Worm (Caenorhabditis elegans) whole organism, young adult: ENCODE data around the gene nhr-105.

ENCODE experiments used
- B0336.3 ChIP-seq: fragments of 200-800 bp; sonication (Bioruptor generic); IDR thresholded peaks from 2 replicates; pipeline ENCODE4 v1.3.6; 2022; ENCODE audit warnings: missing genetic modification characterization, missing compliant biosample characterization
- D2030.7 ChIP-seq: fragments of 200-800 bp; sonication (Bioruptor generic); IDR thresholded peaks from 2 replicates; pipeline ENCODE4 v1.3.6; 2022; ENCODE audit warnings: missing genetic modification reagents, missing genetic modification characterization, missing compliant biosample characterization
- F23B12.7 ChIP-seq: sonication (generic microtip); optimal IDR thresholded peaks from 2 replicates; lab custom pipeline; 2017; ENCODE audit warnings: missing genetic modification characterization, mild to moderate bottlenecking, missing compliant biosample characterization, antibody characterized with exemption, moderate library complexity; ENCODE audit not compliant: insufficient read depth
- F52B5.7 ChIP-seq: sonication (generic microtip); optimal IDR thresholded peaks from 2 replicates; lab custom pipeline; 2016; ENCODE audit warnings: mild to moderate bottlenecking, missing genetic modification characterization, missing compliant biosample characterization
- T26A5.8 ChIP-seq: sonication (generic microtip); optimal IDR thresholded peaks from 2 replicates; lab custom pipeline; 2016; ENCODE audit warnings: missing genetic modification characterization, missing compliant biosample characterization
- Y53F4B.3 ChIP-seq: fragments of 200-800 bp; sonication (Bioruptor generic); IDR thresholded peaks from 2 replicates; pipeline ENCODE4 v1.3.6; 2022; ENCODE audit warnings: missing genetic modification reagents, missing genetic modification characterization, missing compliant biosample characterization
- Y53G8AR.9 ChIP-seq: fragments of 200-800 bp; sonication (Bioruptor generic); conservative IDR thresholded peaks from 2 replicates; pipeline ENCODE4 v1.3.6; 2022; ENCODE audit warnings: missing genetic modification reagents, missing genetic modification characterization, missing compliant biosample characterization
- ZK185.1 ChIP-seq: sonication (generic microtip); optimal IDR thresholded peaks from 2 replicates; lab custom pipeline; 2016; ENCODE audit warnings: mild to moderate bottlenecking, missing genetic modification characterization, missing compliant biosample characterization; ENCODE audit not compliant: poor library complexity, severe bottlenecking
- akir-1 ChIP-seq: fragments of 200-800 bp; sonication (Bioruptor generic); optimal IDR thresholded peaks from 2 replicates; lab custom pipeline; 2018; ENCODE audit warnings: mild to moderate bottlenecking, missing genetic modification characterization, moderate library complexity, missing compliant biosample characterization
- ama-1 ChIP-seq, 3 experiments: fragments of 150-350 bp in 1 of 3; sonication (generic microtip) in 2 of 3; optimal IDR thresholded peaks; 2 replicates each; lab custom pipeline; 2014 to 2018; ENCODE audit warnings: missing biosample characterization in 2 of 3, missing genetic modification characterization in 2 of 3, missing genetic modification reagents in 2 of 3
- aptf-3 ChIP-seq: fragments of 200-800 bp; sonication (Bioruptor generic); IDR thresholded peaks from 2 replicates; pipeline ENCODE4 v1.3.6; 2022; ENCODE audit warnings: missing genetic modification characterization, missing compliant biosample characterization
- atf-7 ChIP-seq: sonication (generic microtip); optimal IDR thresholded peaks from 2 replicates; lab custom pipeline; 2017; ENCODE audit warnings: mild to moderate bottlenecking, missing genetic modification characterization, missing compliant biosample characterization
- attf-3 ChIP-seq: fragments of 200-800 bp; sonication (Bioruptor generic); conservative IDR thresholded peaks from 2 replicates; pipeline ENCODE4 v1.3.6; 2022; ENCODE audit warnings: missing genetic modification reagents, missing genetic modification characterization, missing compliant biosample characterization
- attf-6 ChIP-seq: fragments of 200-800 bp; sonication (Bioruptor generic); IDR thresholded peaks from 2 replicates; pipeline ENCODE4 v1.3.6; 2022; ENCODE audit warnings: missing genetic modification reagents, missing genetic modification characterization, missing compliant biosample characterization
- bed-1 ChIP-seq: fragments of 200-800 bp; sonication (Bioruptor generic); IDR thresholded peaks from 2 replicates; pipeline ENCODE4 v1.3.6; 2022; ENCODE audit warnings: missing genetic modification reagents, missing genetic modification characterization, missing compliant biosample characterization
- bed-2 ChIP-seq: fragments of 200-800 bp; sonication (Bioruptor generic); IDR thresholded peaks from 2 replicates; pipeline ENCODE4 v1.3.6; 2022; ENCODE audit warnings: missing genetic modification reagents, missing genetic modification characterization, missing compliant biosample characterization
- ceh-40 ChIP-seq: fragments of 200-800 bp; sonication (Bioruptor generic); IDR thresholded peaks from 2 replicates; pipeline ENCODE4 v1.3.6; 2022; ENCODE audit warnings: missing genetic modification characterization, missing compliant biosample characterization
- ceh-79 ChIP-seq: sonication (generic microtip); optimal IDR thresholded peaks from 2 replicates; lab custom pipeline; 2017; ENCODE audit warnings: mild to moderate bottlenecking, missing genetic modification characterization, missing compliant biosample characterization
- chd-7 ChIP-seq: sonication (generic microtip); optimal IDR thresholded peaks from 2 replicates; lab custom pipeline; 2016; ENCODE audit warnings: mild to moderate bottlenecking, missing genetic modification characterization, moderate library complexity, missing compliant biosample characterization
- dox-1 ChIP-seq: fragments of 200-800 bp; sonication (Bioruptor generic); IDR thresholded peaks from 2 replicates; pipeline ENCODE4 v1.3.6; 2022; ENCODE audit warnings: missing genetic modification reagents, missing genetic modification characterization, missing compliant biosample characterization
- dpff-1 ChIP-seq: sonication (generic microtip); optimal IDR thresholded peaks from 2 replicates; lab custom pipeline; 2017; ENCODE audit warnings: mild to moderate bottlenecking, missing genetic modification characterization, missing compliant biosample characterization
- efl-1 ChIP-seq: fragments of 150-350 bp; optimal IDR thresholded peaks from 2 replicates; lab custom pipeline; 2014; ENCODE audit warnings: missing biosample characterization, missing genetic modification reagents, missing genetic modification characterization
- egrh-3 ChIP-seq: fragments of 200-800 bp; sonication (Bioruptor generic); IDR thresholded peaks from 2 replicates; pipeline ENCODE4 v1.3.6; 2022; ENCODE audit warnings: missing genetic modification reagents, missing genetic modification characterization, missing compliant biosample characterization
- ekl-4 ChIP-seq: fragments of 200-800 bp; sonication (Bioruptor generic); IDR thresholded peaks from 2 replicates; pipeline ENCODE4 v1.3.6; 2022; ENCODE audit warnings: missing genetic modification reagents, missing genetic modification characterization, missing compliant biosample characterization
- hlh-12 ChIP-seq: sonication (generic microtip); optimal IDR thresholded peaks from 2 replicates; lab custom pipeline; 2016; ENCODE audit warnings: missing genetic modification characterization, missing compliant biosample characterization
- hlh-26 ChIP-seq: fragments of 200-800 bp; sonication (Bioruptor generic); conservative IDR thresholded peaks from 2 replicates; pipeline ENCODE4 v1.3.6; 2022; ENCODE audit warnings: missing genetic modification reagents, missing genetic modification characterization, missing compliant biosample characterization
- hmg-1.2 ChIP-seq: fragments of 200-800 bp; sonication (Bioruptor generic); IDR thresholded peaks from 2 replicates; pipeline ENCODE4 v1.3.6; 2022; ENCODE audit warnings: missing genetic modification reagents, missing genetic modification characterization, missing compliant biosample characterization
- hmg-20 ChIP-seq: fragments of 200-800 bp; sonication (Bioruptor generic); IDR thresholded peaks from 2 replicates; pipeline ENCODE4 v1.3.6; 2022; ENCODE audit warnings: missing genetic modification reagents, missing genetic modification characterization, missing compliant biosample characterization
- let-607 ChIP-seq, 2 experiments: fragments of 200-800 bp in 1 of 2; sonication (Bioruptor generic) in 1 of 2; sonication (generic microtip) in 1 of 2; optimal IDR thresholded peaks; 2 replicates each; lab custom pipeline; 2016 to 2018; ENCODE audit warnings: mild to moderate bottlenecking in 2 of 2, missing compliant biosample characterization in 2 of 2, missing genetic modification characterization in 2 of 2, moderate library complexity in 2 of 2, missing genotype in 1 of 2
- lin-54 ChIP-seq: fragments of 200-800 bp; sonication (Bioruptor generic); optimal IDR thresholded peaks from 2 replicates; lab custom pipeline; 2018; ENCODE audit warnings: mild to moderate bottlenecking, missing genetic modification characterization, missing compliant biosample characterization
- lir-1 ChIP-seq: fragments of 200-800 bp; sonication (Bioruptor generic); conservative IDR thresholded peaks from 2 replicates; pipeline ENCODE4 v1.3.6; 2022; ENCODE audit warnings: missing genetic modification reagents, missing genetic modification characterization, missing compliant biosample characterization
- lsy-27 ChIP-seq: sonication (generic microtip); optimal IDR thresholded peaks from 2 replicates; lab custom pipeline; 2017; ENCODE audit warnings: missing genetic modification characterization, mild to moderate bottlenecking, missing compliant biosample characterization, antibody characterized with exemption, missing genotype, borderline replicate concordance; ENCODE audit not compliant: insufficient read depth
- mcd-1 ChIP-seq: fragments of 200-800 bp; sonication (Bioruptor generic); IDR thresholded peaks from 2 replicates; pipeline ENCODE4 v1.3.6; 2022; ENCODE audit warnings: missing genetic modification reagents, missing genetic modification characterization, missing compliant biosample characterization
- mel-28 ChIP-seq: sonication (generic microtip); optimal IDR thresholded peaks from 2 replicates; lab custom pipeline; 2016; ENCODE audit warnings: borderline replicate concordance, mild to moderate bottlenecking, missing genetic modification characterization, missing compliant biosample characterization
- mxl-1 ChIP-seq: sonication (generic microtip); optimal IDR thresholded peaks from 2 replicates; lab custom pipeline; 2016; ENCODE audit warnings: missing genetic modification characterization, missing compliant biosample characterization
- nfya-2 ChIP-seq: fragments of 200-800 bp; sonication (Bioruptor generic); IDR thresholded peaks from 2 replicates; pipeline ENCODE4 v1.3.6; 2022; ENCODE audit warnings: missing genetic modification reagents, missing genetic modification characterization, missing compliant biosample characterization
- nhr-179 ChIP-seq: sonication (generic microtip); optimal IDR thresholded peaks from 2 replicates; lab custom pipeline; 2016; ENCODE audit warnings: mild to moderate bottlenecking, missing genetic modification characterization, missing compliant biosample characterization
- nhr-27 ChIP-seq: fragments of 200-800 bp; sonication (Bioruptor generic); optimal IDR thresholded peaks from 2 replicates; lab custom pipeline; 2018; ENCODE audit warnings: mild to moderate bottlenecking, missing genetic modification characterization, moderate library complexity, missing compliant biosample characterization
- pbrm-1 ChIP-seq: fragments of 200-800 bp; sonication (Bioruptor generic); IDR thresholded peaks from 2 replicates; pipeline ENCODE4 v1.3.6; 2022; ENCODE audit warnings: missing genetic modification reagents, missing genetic modification characterization, missing compliant biosample characterization
- pha-4 ChIP-seq: fragments of 150-350 bp; sonication (generic microtip); optimal IDR thresholded peaks from 2 replicates; lab custom pipeline; 2014; ENCODE audit warnings: missing biosample characterization, missing genetic modification reagents, missing genetic modification characterization
- repo-1 ChIP-seq: sonication (generic microtip); optimal IDR thresholded peaks from 2 replicates; lab custom pipeline; 2017; ENCODE audit warnings: mild to moderate bottlenecking, missing genetic modification characterization, missing compliant biosample characterization
- rpc-1 ChIP-seq, 2 experiments: fragments of 150-350 bp in 1 of 2; sonication (generic microtip) in 1 of 2; optimal IDR thresholded peaks; 2 replicates each; lab custom pipeline; 2014 to 2018; ENCODE audit warnings: missing biosample characterization in 1 of 2, missing genetic modification characterization in 1 of 2, missing genetic modification reagents in 1 of 2, missing genotype in 1 of 2
- somi-1 ChIP-seq: fragments of 200-800 bp; sonication (Bioruptor generic); optimal IDR thresholded peaks from 2 replicates; lab custom pipeline; 2018; ENCODE audit warnings: mild to moderate bottlenecking, missing genetic modification characterization, missing compliant biosample characterization
- tbx-9 ChIP-seq: sonication (generic microtip); optimal IDR thresholded peaks from 2 replicates; lab custom pipeline; 2016; ENCODE audit warnings: borderline replicate concordance, missing genetic modification characterization, inconsistent platforms, missing compliant biosample characterization
- xnd-1 ChIP-seq: sonication (generic microtip); optimal IDR thresholded peaks from 2 replicates; lab custom pipeline; 2016; ENCODE audit warnings: missing genotype, missing genetic modification reagents, missing genetic modification characterization, missing compliant biosample characterization
- zfh-2 ChIP-seq: fragments of 200-800 bp; sonication (Bioruptor generic); conservative IDR thresholded peaks from 2 replicates; pipeline ENCODE4 v1.3.6; 2022; ENCODE audit warnings: missing genetic modification reagents, missing genetic modification characterization, missing compliant biosample characterization
- ztf-26 ChIP-seq: sonication (generic microtip); optimal IDR thresholded peaks from 2 replicates; lab custom pipeline; 2017; ENCODE audit warnings: missing genetic modification characterization, missing compliant biosample characterization
- ztf-3 ChIP-seq: fragments of 200-800 bp; sonication (Bioruptor generic); optimal IDR thresholded peaks from 2 replicates; lab custom pipeline; 2018; ENCODE audit warnings: mild to moderate bottlenecking, missing genetic modification characterization, missing compliant biosample characterization

Gene nhr-105

DNA sequence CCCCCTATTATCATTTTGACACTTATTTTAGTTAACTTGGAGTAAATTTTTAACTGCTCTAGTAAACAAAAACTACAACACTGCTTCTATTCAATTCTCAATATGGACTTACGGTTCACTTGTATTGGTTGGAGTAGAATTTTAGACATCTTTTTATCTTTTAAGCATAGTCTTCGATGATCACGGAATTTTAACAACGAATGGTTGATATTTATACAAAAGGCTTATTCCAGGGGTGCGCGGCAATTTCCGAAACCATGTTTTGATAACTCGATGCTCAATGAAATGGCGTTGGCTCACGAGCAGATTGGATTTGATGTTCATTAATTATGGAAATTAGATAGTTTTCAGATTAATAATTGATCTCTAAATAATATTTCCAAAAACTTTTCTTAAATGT, 6.5 kb upstream of the nhr-105 start (continued):
- TF ChIP-seq attf-6 (GFP tag; lab: Robert Waterston, UW) (peak; percentile 83), ceh-40 (GFP tag; lab: Robert Waterston, UW) (no peak), rpc-1 (optimal IDR thresholded peaks at IDR 0.05; lab: Kevin White, UChicago) (no peak), rpc-1 (tag; optimal IDR thresholded peaks at IDR 0.05; lab: Kevin White, UChicago) (no peak), somi-1 (GFP tag; lab: Kevin White, UChicago) (no peak), lsy-27 (no peak), attf-3 (GFP tag; lab: Robert Waterston, UW) (no peak), ztf-3 (GFP tag; lab: Kevin White, UChicago) (no peak), T26A5.8 (tag; lab: Kevin White, UChicago) (peak; percentile 51), lir-1 (GFP tag; lab: Robert Waterston, UW) (no peak), dpff-1 (tag; lab: Kevin White, UChicago) (no peak), let-607 (tag; optimal IDR thresholded peaks at IDR 0.05; lab: Kevin White, UChicago) (no peak), ekl-4 (GFP tag; lab: Robert Waterston, UW) (peak; percentile 91), hmg-1.2 (GFP tag; lab: Robert Waterston, UW) (peak; percentile 39; the same call in 1 of the 2 replicates), repo-1 (tag; lab: Kevin White, UChicago) (no peak), ztf-26 (tag; lab: Kevin White, UChicago) (no peak), ZK185.1 (no peak), mcd-1 (no peak), ceh-79 (tag; lab: Kevin White, UChicago) (no peak), chd-7 (tag; lab: Kevin White, UChicago) (peak; percentile 72), hlh-12 (tag; lab: Kevin White, UChicago) (no peak), mxl-1 (tag; lab: Kevin White, UChicago) (no peak), D2030.7 (peak; percentile 60), efl-1 (GFP tag; lab: Kevin White, UChicago) (peak; percentile 34), pha-4 (tag; lab: Kevin White, UChicago) (no peak), egrh-3 (GFP tag; lab: Robert Waterston, UW) (no peak), hmg-20 (GFP tag; lab: Robert Waterston, UW) (0 out of 2 replicates have a peak, but pooled peaks have one; percentile 17), nfya-2 (GFP tag; lab: Robert Waterston, UW) (0 out of 2 replicates have a peak, but pooled peaks have one; percentile 85), akir-1 (GFP tag; lab: Kevin White, UChicago) (no peak), Y53G8AR.9 (GFP tag; lab: Robert Waterston, UW) (peak; percentile 94), F52B5.7 (tag; lab: Kevin White, UChicago) (peak; percentile 28), tbx-9 (no peak), hlh-26 (GFP tag; lab: Robert Waterston, UW) (no peak), nhr-27 (no peak), bed-2 (GFP tag; lab: Robert Waterston, UW) (no peak), B0336.3 (GFP tag; lab: Robert Waterston, UW) (peak; percentile 93), xnd-1 (peak; percentile 62), zfh-2 (GFP tag; lab: Robert Waterston, UW) (no peak), nhr-179 (tag; lab: Kevin White, UChicago) (no peak), lin-54 (peak; percentile 74), Y53F4B.3 (no peak), F23B12.7 (tag; lab: Kevin White, UChicago) (no peak), dox-1 (no peak), atf-7 (tag; lab: Kevin White, UChicago) (peak; percentile 39), pbrm-1 (peak; percentile 60; the same call in 1 of the 2 replicates), bed-1 (GFP tag; lab: Robert Waterston, UW) (0 out of 2 replicates have a peak, but pooled peaks have one; percentile 72), ama-1 (optimal IDR thresholded peaks at IDR 0.05; lab: Kevin White, UChicago) (no peak), ama-1 (GFP tag; optimal IDR thresholded peaks at IDR 0.05; lab: Kevin White, UChicago) (peak; percentile 39 to 80), aptf-3 (GFP tag; lab: Robert Waterston, UW) (no peak), mel-28 (tag; lab: Kevin White, UChicago) (no peak)
